Worm (Caenorhabditis elegans) whole organism, late embryonic: ENCODE data around the gene D1005.4.

ENCODE experiments used
- elt-2 ChIP-seq: sonication (generic microtip); optimal IDR thresholded peaks from 2 replicates; lab custom pipeline; 2016; ENCODE audit warnings: missing genetic modification reagents, missing genetic modification characterization, missing compliant biosample characterization
- lin-11 ChIP-seq: fragments of 200-800 bp; sonication (Bioruptor generic); optimal IDR thresholded peaks from 2 replicates; lab custom pipeline; 2018; ENCODE audit warnings: mild to moderate bottlenecking, missing genetic modification characterization, missing compliant biosample characterization
- pax-1 ChIP-seq: fragments of 150-350 bp; optimal IDR thresholded peaks from 2 replicates; lab custom pipeline; 2014; ENCODE audit warnings: missing biosample characterization, missing genetic modification characterization

ce11 chrX:1450352-1450818 is 35.2 kb downstream of the D1005.4 start, which contains the start of gene W05H7.1:
- TF ChIP-seq lin-11: no peak
- no peak for TF ChIP-seq pax-1 (tag; lab: Kevin White, UChicago)
- TF ChIP-seq elt-2 (tag; lab: Kevin White, UChicago): no peak
